Fruit fly (Drosophila melanogaster): Measurements from ENCODE around the gene CG33710.

Gene CG33710

DNA sequence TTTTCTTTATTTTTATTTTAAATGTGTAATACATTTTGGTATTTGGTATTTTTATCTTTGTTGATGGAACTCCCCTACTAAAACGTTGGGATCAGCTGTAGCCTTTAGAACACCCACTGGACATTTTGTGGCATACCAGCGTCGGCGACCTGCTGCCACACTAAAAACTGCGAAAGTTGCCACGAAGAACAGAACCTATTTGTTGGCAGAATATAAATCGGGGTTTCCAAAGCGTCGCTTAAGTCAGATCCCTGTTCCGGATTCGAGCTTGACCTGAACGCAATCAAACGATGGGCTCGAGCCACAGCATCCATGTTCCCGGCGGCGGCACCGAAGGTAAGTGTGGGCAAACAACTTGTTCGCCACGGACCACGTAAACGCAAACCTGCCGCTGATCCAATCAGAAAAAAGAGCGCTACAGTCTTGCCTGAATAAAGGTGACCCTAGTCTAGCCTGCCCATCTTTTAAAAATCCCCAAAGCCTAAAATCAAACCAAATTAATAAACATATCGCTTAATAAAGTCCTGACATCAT, 27.8 kb downstream of the CG33710 start, which contains the start of gene Grasp65 (continued):
- TF ChIP-seq CG34376 (GFP tag; optimal IDR thresholded peaks at IDR 0.05) = peak; percentile 24
- no peak for TF ChIP-seq Eip74EF (GFP tag; optimal IDR thresholded peaks at IDR 0.05)
- peak; percentile 18 for TF ChIP-seq Fer1 (GFP tag; optimal IDR thresholded peaks at IDR 0.05)
- TF ChIP-seq hb (GFP tag; IDR thresholded peaks at IDR 0.05; ENCODE audit: partially characterized antibody) = no peak
- TF ChIP-seq Camta (GFP tag; optimal IDR thresholded peaks at IDR 0.05) = no peak
- TF ChIP-seq B-H1 (GFP tag; IDR thresholded peaks at IDR 0.05) = no peak
- TF ChIP-seq CG15269 (tag; optimal IDR thresholded peaks at IDR 0.05) = peak; percentile 4
- TF ChIP-seq B-H2 (GFP tag; optimal IDR thresholded peaks at IDR 0.05) = peak; percentile 14
- no peak for TF ChIP-seq CG8388 (GFP tag; optimal IDR thresholded peaks at IDR 0.05)
- TF ChIP-seq Hr78 (GFP tag; optimal IDR thresholded peaks at IDR 0.05) = no peak
- peak; percentile 21 for TF ChIP-seq CG2678 (tag; optimal IDR thresholded peaks at IDR 0.05)
- TF ChIP-seq CG14014 (GFP tag; IDR thresholded peaks at IDR 0.05) = no peak
- TF ChIP-seq Nf-YB (GFP tag; optimal IDR thresholded peaks at IDR 0.05) = peak; percentile 55
- no peak for TF ChIP-seq gt (GFP tag; IDR thresholded peaks at IDR 0.05)
- no peak for TF ChIP-seq crol (GFP tag; IDR thresholded peaks at IDR 0.05)
- peak; percentile 97 for TF ChIP-seq MESR4 (GFP tag; optimal IDR thresholded peaks at IDR 0.05)
- TF ChIP-seq CG8924 (tag; optimal IDR thresholded peaks at IDR 0.05) = peak; percentile 15
- no peak for TF ChIP-seq Optix (GFP tag; IDR thresholded peaks at IDR 0.05)
- TF ChIP-seq CG15514 (GFP tag; optimal IDR thresholded peaks at IDR 0.05) = peak; percentile 39
- TF ChIP-seq Asciz (GFP tag; optimal IDR thresholded peaks at IDR 0.05) = no peak
- TF ChIP-seq ato (GFP tag; IDR thresholded peaks at IDR 0.05; ENCODE audit: partially characterized antibody) = 0 out of 2 replicates have a peak, but pooled peaks have one; percentile 26
- 0 out of 3 replicates have a peak, but pooled peaks have one; percentile 12 for TF ChIP-seq CG34422 (GFP tag; IDR thresholded peaks at IDR 0.05)
- TF ChIP-seq CG2712 (tag; optimal IDR thresholded peaks at IDR 0.05) = peak; percentile 63
- TF ChIP-seq CG11504 (tag; optimal IDR thresholded peaks at IDR 0.05) = peak; percentile 36
- no peak for TF ChIP-seq hkb (optimal IDR thresholded peaks at IDR 0.05)
- TF ChIP-seq hkb (GFP tag; IDR thresholded peaks at IDR 0.05) = 0 out of 2 replicates have a peak, but pooled peaks have one; percentile 15
- TF ChIP-seq CG8290 (GFP tag; optimal IDR thresholded peaks at IDR 0.05) = no peak
- peak in 1 of 2 experiments; percentile 16 for TF ChIP-seq CG8290 (tag; optimal IDR thresholded peaks at IDR 0.05)
- TF ChIP-seq Meics (GFP tag; optimal IDR thresholded peaks at IDR 0.05) = peak; percentile 14
- TF ChIP-seq CG17361 (GFP tag; IDR thresholded peaks at IDR 0.05) = peak; percentile 42; the same call in 1 of the 3 replicates
- TF ChIP-seq Neu2 (GFP tag; optimal IDR thresholded peaks at IDR 0.05; ENCODE audit: borderline replicate concordance) = no peak
- peak; percentile 7; the same call in 1 of the 2 replicates for TF ChIP-seq Rfx (GFP tag; IDR thresholded peaks at IDR 0.05)
- TF ChIP-seq Stat92E (GFP tag; optimal IDR thresholded peaks at IDR 0.05) = peak in 1 of 3 experiments; percentile 6
- peak in 1 of 2 experiments; percentile 8 for TF ChIP-seq Hr51 (GFP tag; optimal IDR thresholded peaks at IDR 0.05)
- peak; percentile 77 for TF ChIP-seq gfzf (GFP tag; optimal IDR thresholded peaks at IDR 0.05)
- TF ChIP-seq stwl (tag; optimal IDR thresholded peaks at IDR 0.05) = peak; percentile 21
- peak; percentile 63 to 92 for TF ChIP-seq insv (GFP tag; optimal IDR thresholded peaks at IDR 0.05)
- 0 out of 2 replicates have a peak, but pooled peaks have one; percentile 11 for TF ChIP-seq CG9932 (GFP tag; IDR thresholded peaks at IDR 0.05)
- peak; percentile 66; the same call in 2 of the 3 replicates for TF ChIP-seq Opbp (GFP tag; IDR thresholded peaks at IDR 0.05; ENCODE audit: partially characterized antibody)
- TF ChIP-seq knrl (GFP tag; IDR thresholded peaks at IDR 0.05; ENCODE audit: partially characterized antibody) = no peak
- peak; percentile 26; the same call in 1 of the 2 replicates for TF ChIP-seq slbo (GFP tag; IDR thresholded peaks at IDR 0.05)
- TF ChIP-seq CG1603 (tag; optimal IDR thresholded peaks at IDR 0.05) = peak; percentile 38
- TF ChIP-seq dysf (GFP tag; IDR thresholded peaks at IDR 0.05) = 0 out of 3 replicates have a peak, but pooled peaks have one; percentile 17
- TF ChIP-seq cad (GFP tag; optimal IDR thresholded peaks at IDR 0.05) = no peak
- TF ChIP-seq grau (tag; optimal IDR thresholded peaks at IDR 0.05) = peak; percentile 89
- TF ChIP-seq CG30020 (tag; optimal IDR thresholded peaks at IDR 0.05) = peak; percentile 21
- no peak for TF ChIP-seq dmrt11E (tag; optimal IDR thresholded peaks at IDR 0.05)
- no peak for TF ChIP-seq danr (GFP tag; IDR thresholded peaks at IDR 0.05)

All from whole organism, embryonic.